Worm (Caenorhabditis elegans) whole organism, early embryonic: ENCODE data around the gene C24F3.2.

Source experiments
- B0310.2 ChIP-seq: sonication (generic microtip); optimal IDR thresholded peaks from 2 replicates; lab custom pipeline; 2016; ENCODE audit warnings: mild to moderate bottlenecking, missing genetic modification characterization, missing compliant biosample characterization
- aly-1 ChIP-seq: sonication (generic microtip); optimal IDR thresholded peaks from 2 replicates; lab custom pipeline; 2016; ENCODE audit warnings: missing genetic modification characterization, missing compliant biosample characterization
- ama-1 ChIP-seq: fragments of 150-350 bp; optimal IDR thresholded peaks from 2 replicates; lab custom pipeline; 2014
- ceh-13 ChIP-seq: fragments of 200-800 bp; sonication (Bioruptor generic); optimal IDR thresholded peaks from 2 replicates; lab custom pipeline; 2018; ENCODE audit warnings: mild to moderate bottlenecking, missing genetic modification characterization, missing compliant biosample characterization
- flt-1 ChIP-seq: fragments of 200-800 bp; sonication (Bioruptor generic); IDR thresholded peaks from 2 replicates; pipeline ENCODE4 v1.3.6; 2022; ENCODE audit warnings: missing genetic modification characterization, missing compliant biosample characterization
- hnd-1 ChIP-seq: sonication (generic microtip); optimal IDR thresholded peaks from 2 replicates; lab custom pipeline; 2016; ENCODE audit warnings: missing genetic modification characterization, missing compliant biosample characterization
- pes-1 ChIP-seq: fragments of 200-800 bp; sonication (Bioruptor generic); IDR thresholded peaks from 2 replicates; pipeline ENCODE4 v1.3.6; 2022; ENCODE audit warnings: missing genetic modification reagents, missing genetic modification characterization, missing compliant biosample characterization
- tbx-11 ChIP-seq: fragments of 200-800 bp; sonication (Bioruptor generic); IDR thresholded peaks from 2 replicates; pipeline ENCODE4 v1.3.6; 2022; ENCODE audit warnings: missing genetic modification characterization, missing compliant biosample characterization
- tra-4 ChIP-seq: sonication (generic microtip); optimal IDR thresholded peaks from 2 replicates; lab custom pipeline; 2017; ENCODE audit warnings: missing genetic modification characterization, missing compliant biosample characterization

ce11 chrIV:10245666-10246210 lies 23.4 kb downstream of the C24F3.2 start, which contains the start of gene F01G10.10:
- TF ChIP-seq B0310.2: no peak
- TF ChIP-seq tra-4: no peak
- no peak for TF ChIP-seq ama-1 (lab: Kevin White, UChicago)
- no peak for TF ChIP-seq aly-1 (tag; lab: Kevin White, UChicago)
- TF ChIP-seq ceh-13 (GFP tag; lab: Kevin White, UChicago): no peak
- no peak for TF ChIP-seq tbx-11 (GFP tag; lab: Robert Waterston, UW)
- TF ChIP-seq flt-1: no peak
- TF ChIP-seq pes-1 (GFP tag; lab: Robert Waterston, UW): no peak
- TF ChIP-seq hnd-1 (tag; lab: Kevin White, UChicago): no peak
